Fruit fly (Drosophila melanogaster) whole organism, embryonic: ENCODE data around the gene fkh.
A peak's percentile ranks its signal among the peaks of the same experiment; 100 is the strongest.

Experiments used
- CG10321 ChIP-seq: fragments of 200-800 bp; sonication (Bioruptor generic); IDR thresholded peaks from 2 replicates; pipeline ENCODE4 v1.3.6; 2022; ENCODE audit warnings: missing biosample characterization, missing genetic modification characterization
- CG10565 ChIP-seq: fragments of 200-800 bp; sonication (Bioruptor generic); optimal IDR thresholded peaks from 3 replicates; lab custom pipeline; 2016; ENCODE audit warnings: missing biosample characterization, mild to moderate bottlenecking, missing genetic modification characterization
- CG11247 ChIP-seq: fragments of 200-800 bp; sonication (Bioruptor generic); IDR thresholded peaks from 2 replicates; pipeline ENCODE4 v1.3.6; 2022; ENCODE audit warnings: missing biosample characterization, missing genetic modification characterization
- CG12104 ChIP-seq: fragments of 200-800 bp; sonication (Bioruptor generic); optimal IDR thresholded peaks from 3 replicates; lab custom pipeline; 2016; ENCODE audit warnings: missing biosample characterization, missing genetic modification characterization
- CG12942 ChIP-seq: fragments of 200-800 bp; sonication (Bioruptor generic); optimal IDR thresholded peaks from 3 replicates; lab custom pipeline; 2016; ENCODE audit warnings: missing biosample characterization, missing genetic modification characterization
- CG14050 ChIP-seq: fragments of 200-800 bp; sonication (Bioruptor generic); IDR thresholded peaks from 3 replicates; pipeline ENCODE4 v1.3.6; 2022; ENCODE audit warnings: missing biosample characterization, missing genetic modification characterization
- CG1529 ChIP-seq: fragments of 200-800 bp; sonication (Bioruptor generic); optimal IDR thresholded peaks from 3 replicates; lab custom pipeline; 2018; ENCODE audit warnings: missing biosample characterization, missing genetic modification characterization
- CG15514 ChIP-seq: fragments of 200-800 bp; sonication (Bioruptor generic); optimal IDR thresholded peaks from 3 replicates; lab custom pipeline; 2017; ENCODE audit warnings: missing biosample characterization, missing genetic modification characterization, mild to moderate bottlenecking, moderate library complexity, missing genetic modification reagents
- CG1603 ChIP-seq: fragments of 200-800 bp; sonication (Bioruptor generic); optimal IDR thresholded peaks from 2 replicates; lab custom pipeline; 2019; ENCODE audit warnings: missing biosample characterization, mild to moderate bottlenecking, missing genetic modification characterization, moderate library complexity
- CG16779 ChIP-seq: fragments of 200-800 bp; sonication (Bioruptor generic); IDR thresholded peaks from 2 replicates; pipeline ENCODE4 v1.3.6; 2022; ENCODE audit warnings: missing biosample characterization, missing genetic modification characterization
- CG18011 ChIP-seq: fragments of 200-800 bp; sonication (Bioruptor generic); optimal IDR thresholded peaks from 2 replicates; lab custom pipeline; 2017; ENCODE audit warnings: missing biosample characterization, missing genetic modification characterization, mild to moderate bottlenecking, moderate library complexity, missing genotype
- CG2116 ChIP-seq: fragments of 200-800 bp; sonication (Bioruptor generic); optimal IDR thresholded peaks from 3 replicates; lab custom pipeline; 2018; ENCODE audit warnings: missing biosample characterization, mild to moderate bottlenecking, missing genetic modification characterization
- CG2678 ChIP-seq: fragments of 200-800 bp; sonication (Bioruptor generic); optimal IDR thresholded peaks from 3 replicates; lab custom pipeline; 2019; ENCODE audit warnings: missing biosample characterization, mild to moderate bottlenecking, missing genetic modification characterization, moderate library complexity
- CG2875 ChIP-seq: fragments of 200-800 bp; sonication (Bioruptor generic); optimal IDR thresholded peaks from 2 replicates; lab custom pipeline; 2017; ENCODE audit warnings: missing biosample characterization, mild to moderate bottlenecking, missing genetic modification characterization, missing genetic modification reagents
- CG30020 ChIP-seq: fragments of 200-800 bp; optimal IDR thresholded peaks from 2 replicates; lab custom pipeline; 2019; ENCODE audit warnings: missing biosample characterization, mild to moderate bottlenecking, missing genetic modification characterization, moderate library complexity
- CG4282 ChIP-seq: fragments of 200-800 bp; sonication (Bioruptor generic); optimal IDR thresholded peaks from 2 replicates; lab custom pipeline; 2016; ENCODE audit warnings: missing biosample characterization, missing genetic modification characterization
- CG4424 ChIP-seq: fragments of 200-800 bp; sonication (Bioruptor generic); optimal IDR thresholded peaks from 3 replicates; lab custom pipeline; 2016; ENCODE audit warnings: missing biosample characterization, missing genetic modification characterization
- CG6791 ChIP-seq: fragments of 200-800 bp; sonication (Bioruptor generic); IDR thresholded peaks from 3 replicates; pipeline ENCODE4 v1.3.6; 2022; ENCODE audit warnings: missing biosample characterization, missing genetic modification characterization; ENCODE audit not compliant: partially characterized antibody
- CG7556 ChIP-seq: fragments of 200-800 bp; sonication (Bioruptor generic); optimal IDR thresholded peaks from 2 replicates; lab custom pipeline; 2017; ENCODE audit warnings: missing biosample characterization, mild to moderate bottlenecking, missing genetic modification characterization
- CG8281 ChIP-seq: fragments of 200-800 bp; sonication (Bioruptor generic); optimal IDR thresholded peaks from 2 replicates; lab custom pipeline; 2018; ENCODE audit warnings: missing biosample characterization, mild to moderate bottlenecking, missing genetic modification characterization, moderate library complexity
- D19B ChIP-seq: fragments of 200-800 bp; sonication (Bioruptor generic); optimal IDR thresholded peaks from 2 replicates; lab custom pipeline; 2017; ENCODE audit warnings: missing biosample characterization, mild to moderate bottlenecking, missing genetic modification characterization
- Doc2 ChIP-seq: fragments of 200-800 bp; sonication (Bioruptor generic); IDR thresholded peaks from 2 replicates; pipeline ENCODE4 v1.3.6; 2022; ENCODE audit warnings: missing biosample characterization, missing genetic modification characterization
- ERR ChIP-seq: fragments of 200-800 bp; sonication (Bioruptor generic); optimal IDR thresholded peaks from 2 replicates; lab custom pipeline; 2016; ENCODE audit warnings: missing biosample characterization, missing genetic modification characterization
- Fer2 ChIP-seq: fragments of 200-800 bp; sonication (Bioruptor generic); optimal IDR thresholded peaks from 2 replicates; lab custom pipeline; 2018; ENCODE audit warnings: missing biosample characterization, mild to moderate bottlenecking, missing genetic modification characterization, moderate library complexity
- Hr39 ChIP-seq: fragments of >200 bp; optimal IDR thresholded peaks from 2 replicates; lab custom pipeline; 2017
- Kr ChIP-seq: fragments of 200-800 bp; sonication (Bioruptor generic); optimal IDR thresholded peaks from 2 replicates; lab custom pipeline; 2017; ENCODE audit warnings: missing biosample characterization, mild to moderate bottlenecking, missing genetic modification characterization
- Neu2 ChIP-seq: fragments of 200-800 bp; sonication (Bioruptor generic); optimal IDR thresholded peaks from 3 replicates; lab custom pipeline; 2016; ENCODE audit warnings: missing biosample characterization, missing genetic modification characterization, borderline replicate concordance
- Optix ChIP-seq: fragments of 200-800 bp; sonication (Bioruptor generic); IDR thresholded peaks from 3 replicates; pipeline ENCODE4 v1.3.6; 2022; ENCODE audit warnings: missing biosample characterization, missing genetic modification characterization
- Six4 ChIP-seq: fragments of 200-800 bp; sonication (Bioruptor generic); optimal IDR thresholded peaks from 2 replicates; lab custom pipeline; 2016; ENCODE audit warnings: missing biosample characterization, missing genetic modification characterization
- az2 ChIP-seq: fragments of 200-800 bp; sonication (Bioruptor generic); optimal IDR thresholded peaks from 3 replicates; lab custom pipeline; 2016; ENCODE audit warnings: missing biosample characterization, missing genetic modification characterization
- cato ChIP-seq: fragments of 200-800 bp; sonication (Bioruptor generic); optimal IDR thresholded peaks from 2 replicates; lab custom pipeline; 2016; ENCODE audit warnings: missing biosample characterization, missing genetic modification characterization, borderline replicate concordance
- en ChIP-seq: fragments of 200-800 bp; sonication (Bioruptor generic); optimal IDR thresholded peaks from 2 replicates; lab custom pipeline; 2016; ENCODE audit warnings: missing biosample characterization, missing genetic modification characterization
- fd102C ChIP-seq: fragments of 200-800 bp; sonication (Bioruptor generic); optimal IDR thresholded peaks from 2 replicates; lab custom pipeline; 2018; ENCODE audit warnings: missing biosample characterization, mild to moderate bottlenecking, missing genetic modification characterization, moderate library complexity
- fd96Cb ChIP-seq: fragments of 200-800 bp; sonication (Bioruptor generic); optimal IDR thresholded peaks from 2 replicates; lab custom pipeline; 2018; ENCODE audit warnings: missing biosample characterization, mild to moderate bottlenecking, missing genetic modification characterization, moderate library complexity
- gsb ChIP-seq: fragments of 200-800 bp; sonication (Bioruptor generic); IDR thresholded peaks from 2 replicates; pipeline ENCODE4 v1.3.6; 2022; ENCODE audit warnings: missing biosample characterization, missing genetic modification characterization
- h ChIP-seq: fragments of >200 bp; optimal IDR thresholded peaks from 2 replicates; lab custom pipeline; 2017
- hth ChIP-seq: fragments of >200 bp; optimal IDR thresholded peaks from 2 replicates; lab custom pipeline; 2017; ENCODE audit warnings: inconsistent platforms
- jing ChIP-seq: fragments of 200-800 bp; sonication (Bioruptor generic); optimal IDR thresholded peaks from 2 replicates; lab custom pipeline; 2018; ENCODE audit warnings: missing biosample characterization, mild to moderate bottlenecking, missing genetic modification characterization
- kay ChIP-seq: fragments of 200-800 bp; sonication (Bioruptor generic); optimal IDR thresholded peaks from 2 replicates; lab custom pipeline; 2016; ENCODE audit warnings: missing biosample characterization, missing genetic modification characterization
- kni ChIP-seq: fragments of 200-800 bp; sonication (Bioruptor generic); optimal IDR thresholded peaks from 3 replicates; lab custom pipeline; 2017; ENCODE audit warnings: mild to moderate bottlenecking, missing biosample characterization, missing genetic modification reagents, missing genetic modification characterization
- knrl ChIP-seq: fragments of 200-800 bp; sonication (Bioruptor generic); IDR thresholded peaks from 3 replicates; pipeline ENCODE4 v1.3.6; 2022; ENCODE audit warnings: missing biosample characterization, missing genetic modification characterization; ENCODE audit not compliant: partially characterized antibody
- pan ChIP-seq, 4 experiments: fragments of >200 bp in 3 of 4; fragments of 200-800 bp in 1 of 4; sonication (Bioruptor generic) in 1 of 4; optimal IDR thresholded peaks in 3 of 4; IDR thresholded peaks in 1 of 4; 2 replicates each; pipeline versions ENCODE4 v1.3.6 to Lab custom; 2017 to 2022; ENCODE audit warnings: missing biosample characterization in 2 of 4, missing genetic modification characterization in 2 of 4, mixed read lengths in 1 of 4
- pho ChIP-seq: fragments of 200-800 bp; sonication (Bioruptor generic); optimal IDR thresholded peaks from 2 replicates; lab custom pipeline; 2016; ENCODE audit warnings: missing biosample characterization, missing genetic modification characterization
- prd ChIP-seq, 3 experiments: fragments of >200 bp in 2 of 3; fragments of 200-800 bp in 1 of 3; sonication (Bioruptor generic) in 1 of 3; optimal IDR thresholded peaks in 2 of 3; IDR thresholded peaks in 1 of 3; 2 replicates in 2 of 3; 3 replicates in 1 of 3; pipeline versions ENCODE4 v1.3.6 to Lab custom; 2017 to 2022; ENCODE audit warnings: missing biosample characterization in 1 of 3, missing genetic modification characterization in 1 of 3
- ranshi ChIP-seq: fragments of 200-800 bp; sonication (Bioruptor generic); IDR thresholded peaks from 2 replicates; pipeline ENCODE4 v1.3.6; 2022; ENCODE audit warnings: missing biosample characterization, missing genetic modification characterization
- ro ChIP-seq: fragments of 200-800 bp; sonication (Bioruptor generic); IDR thresholded peaks from 2 replicates; pipeline ENCODE4 v1.3.6; 2022; ENCODE audit warnings: missing biosample characterization, missing genetic modification characterization
- sr ChIP-seq: fragments of 200-800 bp; sonication (Bioruptor generic); IDR thresholded peaks from 3 replicates; pipeline ENCODE4 v1.3.6; 2022; ENCODE audit warnings: missing biosample characterization, missing genetic modification characterization
- stwl ChIP-seq: fragments of 200-800 bp; sonication (Bioruptor generic); optimal IDR thresholded peaks from 3 replicates; lab custom pipeline; 2018; ENCODE audit warnings: missing biosample characterization, mild to moderate bottlenecking, missing genetic modification characterization, moderate library complexity
- tna ChIP-seq: fragments of 200-800 bp; sonication (Bioruptor generic); IDR thresholded peaks from 2 replicates; pipeline ENCODE4 v1.3.6; 2022; ENCODE audit warnings: missing biosample characterization, missing genetic modification characterization; ENCODE audit not compliant: partially characterized antibody
- unpg ChIP-seq: fragments of 200-800 bp; sonication (Bioruptor generic); optimal IDR thresholded peaks from 3 replicates; lab custom pipeline; 2018; ENCODE audit warnings: missing biosample characterization, mild to moderate bottlenecking, missing genetic modification characterization, moderate library complexity
- yki ChIP-seq: fragments of >200 bp; optimal IDR thresholded peaks from 3 replicates; lab custom pipeline; 2018

fkh gene

DNA sequence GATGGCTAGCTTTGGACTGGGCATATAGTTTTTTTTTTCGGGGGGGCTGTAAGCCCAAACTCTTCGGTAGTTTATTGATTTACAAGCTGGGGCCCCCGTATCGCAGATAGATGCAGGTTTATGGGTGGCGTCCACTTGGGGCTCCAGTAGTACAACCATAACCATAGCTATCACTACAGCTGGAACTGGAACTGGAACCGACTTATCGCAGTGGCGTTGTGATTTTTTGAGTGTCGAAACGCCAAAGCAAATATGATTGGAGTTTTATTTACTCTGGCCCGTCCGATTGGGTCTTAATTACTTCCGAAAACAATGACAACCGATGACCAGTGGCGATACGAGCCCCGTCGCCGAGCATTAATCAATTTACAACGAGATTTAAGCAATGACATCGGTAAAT lies 5.4 kb upstream of the fkh start (continued):
- no peak for TF ChIP-seq Optix (GFP tag; lab: Robert Waterston, UW)
- TF ChIP-seq knrl (GFP tag; lab: Robert Waterston, UW): no peak
- TF ChIP-seq CG4424 (GFP tag; lab: Kevin White, UChicago): no peak
- no peak for TF ChIP-seq Six4 (GFP tag; lab: Kevin White, UChicago)
- TF ChIP-seq CG6791 (GFP tag; lab: Robert Waterston, UW): no peak
- peak; percentile 41; the same call in 1 of the 3 replicates for TF ChIP-seq sr (GFP tag; lab: Robert Waterston, UW)
- TF ChIP-seq CG12942 (GFP tag; lab: Kevin White, UChicago): peak; percentile 35
- no peak for TF ChIP-seq ERR (GFP tag; lab: Kevin White, UChicago)
- peak; percentile 40 for TF ChIP-seq CG7556 (GFP tag; lab: Kevin White, UChicago)
- TF ChIP-seq CG11247: peak; percentile 46; the same call in 1 of the 2 replicates
- no peak for TF ChIP-seq CG10565 (GFP tag; lab: Kevin White, UChicago)
- TF ChIP-seq cato: no peak
- TF ChIP-seq h (lab: Kevin White, UChicago): no peak
- no peak for TF ChIP-seq prd (optimal IDR thresholded peaks at IDR 0.05; lab: Kevin White, UChicago)
- TF ChIP-seq prd (GFP tag; IDR thresholded peaks at IDR 0.05; lab: Robert Waterston, UW): no peak
- TF ChIP-seq CG1529 (GFP tag; lab: Kevin White, UChicago): peak; percentile 50
- TF ChIP-seq CG12104 (GFP tag; lab: Kevin White, UChicago): no peak
- no peak for TF ChIP-seq jing (GFP tag; lab: Kevin White, UChicago)
- peak; percentile 50 for TF ChIP-seq kni (GFP tag; lab: Kevin White, UChicago)
- 0 out of 3 replicates have a peak, but pooled peaks have one; percentile 30 for TF ChIP-seq CG14050
- TF ChIP-seq unpg (GFP tag; lab: Kevin White, UChicago): peak; percentile 53
- no peak for TF ChIP-seq kay (GFP tag; lab: Kevin White, UChicago)
- no peak for TF ChIP-seq CG30020 (tag; lab: Kevin White, UChicago)
- no peak for TF ChIP-seq az2 (GFP tag; lab: Kevin White, UChicago)
- TF ChIP-seq Doc2 (GFP tag; lab: Robert Waterston, UW): no peak
- no peak for TF ChIP-seq ro (GFP tag; lab: Robert Waterston, UW)
- peak; percentile 60 for TF ChIP-seq CG1603 (tag; lab: Kevin White, UChicago)
- no peak for TF ChIP-seq fd96Cb (tag; lab: Kevin White, UChicago)
- peak; percentile 20 for TF ChIP-seq en (GFP tag; lab: Kevin White, UChicago)
- TF ChIP-seq Kr (GFP tag; lab: Kevin White, UChicago): no peak
- no peak for TF ChIP-seq stwl (tag; lab: Kevin White, UChicago)
- peak; percentile 68 for TF ChIP-seq CG2875 (GFP tag; lab: Kevin White, UChicago)
- peak; percentile 5 for TF ChIP-seq CG8281 (tag; lab: Kevin White, UChicago)
- TF ChIP-seq CG2116 (GFP tag; lab: Kevin White, UChicago): no peak
- 0 out of 2 replicates have a peak, but pooled peaks have one; percentile 14 for TF ChIP-seq gsb
- no peak for TF ChIP-seq pan (optimal IDR thresholded peaks at IDR 0.05; lab: Kevin White, UChicago)
- TF ChIP-seq pan (GFP tag; optimal IDR thresholded peaks at IDR 0.05 in 1 of 2, IDR thresholded peaks at IDR 0.05 in 1 of 2): no peak
- no peak for TF ChIP-seq yki
- peak; percentile 62 for TF ChIP-seq CG2678 (tag; lab: Kevin White, UChicago)
- no peak for TF ChIP-seq CG16779 (GFP tag; lab: Robert Waterston, UW)
- TF ChIP-seq Hr39 (lab: Kevin White, UChicago): no peak
- no peak for TF ChIP-seq pho
- no peak for TF ChIP-seq D19B (GFP tag; lab: Kevin White, UChicago)
- TF ChIP-seq CG10321 (GFP tag; lab: Robert Waterston, UW): peak; percentile 31; the same call in 1 of the 2 replicates
- TF ChIP-seq ranshi (GFP tag; lab: Robert Waterston, UW): peak; percentile 5; the same call in 1 of the 2 replicates
- TF ChIP-seq CG18011 (GFP tag; lab: Kevin White, UChicago): peak; percentile 4
- TF ChIP-seq Fer2: no peak
- no peak for TF ChIP-seq fd102C
- TF ChIP-seq Neu2: no peak
- TF ChIP-seq hth: no peak
- TF ChIP-seq CG15514 (GFP tag; lab: Kevin White, UChicago): peak; percentile 92
- no peak for TF ChIP-seq tna (GFP tag; lab: Robert Waterston, UW)
- TF ChIP-seq CG4282: no peak
